Worm (Caenorhabditis elegans): Measurements from ENCODE around the gene ZC204.14.

ce11 chrII:1640496-1640895 lies 22.3 kb downstream of the ZC204.14 start, which contains the start of gene srh-72:
- TF ChIP-seq aly-2 (tag; optimal IDR thresholded peaks at IDR 0.05) (no peak), ztf-4 (tag; optimal IDR thresholded peaks at IDR 0.05) (no peak), unc-62 (GFP tag; optimal IDR thresholded peaks at IDR 0.05) (no peak), nhr-237 (tag; optimal IDR thresholded peaks at IDR 0.05) (no peak), unc-98 (GFP tag; IDR thresholded peaks at IDR 0.05) (no peak), sup-37 (GFP tag; optimal IDR thresholded peaks at IDR 0.05) (no peak), fos-1 (tag; optimal IDR thresholded peaks at IDR 0.05) (no peak), egl-27 (tag; optimal IDR thresholded peaks at IDR 0.05) (no peak)

Measured in whole organism, L1 larva.